Fruit fly (Drosophila melanogaster) whole organism, wandering third instar larva: ENCODE data around the gene CG12947.
A peak's percentile ranks its signal among the peaks of the same experiment; 100 is the strongest.

ENCODE experiments used
- Abd-B ChIP-seq: fragments of >200 bp; optimal IDR thresholded peaks from 2 replicates; lab custom pipeline; 2017; ENCODE audit warnings: missing biosample characterization, missing genetic modification characterization
- N ChIP-seq: fragments of >200 bp; optimal IDR thresholded peaks from 2 replicates; lab custom pipeline; 2018; ENCODE audit warnings: missing biosample characterization, missing external identifiers, missing genetic modification characterization
- dmrt93B ChIP-seq: fragments of 200-800 bp; sonication (Bioruptor generic); optimal IDR thresholded peaks from 2 replicates; lab custom pipeline; 2018; ENCODE audit warnings: missing biosample characterization, mild to moderate bottlenecking, missing genetic modification characterization
- ey ChIP-seq: fragments of 200-800 bp; sonication (Bioruptor generic); optimal IDR thresholded peaks from 2 replicates; lab custom pipeline; 2016; ENCODE audit warnings: missing biosample characterization, missing genetic modification characterization
- lola ChIP-seq: fragments of >200 bp; optimal IDR thresholded peaks from 2 replicates; lab custom pipeline; 2017; ENCODE audit warnings: missing biosample characterization, missing genetic modification characterization
- psq ChIP-seq: fragments of 200-800 bp; sonication (Bioruptor generic); optimal IDR thresholded peaks from 3 replicates; lab custom pipeline; 2017; ENCODE audit warnings: missing biosample characterization, mild to moderate bottlenecking, missing genetic modification characterization, moderate library complexity
- usp ChIP-seq: fragments of >200 bp; optimal IDR thresholded peaks from 2 replicates; lab custom pipeline; 2017; ENCODE audit warnings: missing biosample characterization, missing genetic modification characterization

dm6 chr3R:9762955-9763931 is 16.6 kb upstream of the CG12947 start, which contains the start of the genes Snap24 and CG8478:
- TF ChIP-seq dmrt93B (GFP tag; lab: Kevin White, UChicago), result no peak
- no peak for TF ChIP-seq lola (GFP tag; lab: Kevin White, UChicago)
- TF ChIP-seq ey, result no peak
- no peak for TF ChIP-seq psq (GFP tag; lab: Kevin White, UChicago)
- no peak for TF ChIP-seq usp
- TF ChIP-seq N (GFP tag; lab: Kevin White, UChicago), result peak; percentile 8
- TF ChIP-seq Abd-B, result no peak
